Fruit fly (Drosophila melanogaster) whole organism, wandering third instar larva: ENCODE data around the gene CG16781.

ENCODE experiments used
- Abd-B ChIP-seq: fragments of >200 bp; optimal IDR thresholded peaks from 2 replicates; lab custom pipeline; 2017; ENCODE audit warnings: missing biosample characterization, missing genetic modification characterization
- CG32264 ChIP-seq: fragments of 200-800 bp; sonication (Bioruptor generic); optimal IDR thresholded peaks from 2 replicates; lab custom pipeline; 2016; ENCODE audit warnings: missing biosample characterization, missing genetic modification characterization
- CG9705 ChIP-seq: fragments of 200-800 bp; sonication (Bioruptor generic); optimal IDR thresholded peaks from 2 replicates; lab custom pipeline; 2018; ENCODE audit warnings: missing biosample characterization, mild to moderate bottlenecking, missing genetic modification characterization
- CrebA ChIP-seq: fragments of 200-800 bp; sonication (Bioruptor generic); optimal IDR thresholded peaks from 2 replicates; lab custom pipeline; 2016; ENCODE audit warnings: missing biosample characterization, mild to moderate bottlenecking, missing genetic modification characterization, borderline replicate concordance
- Dfd ChIP-seq: fragments of >200 bp; optimal IDR thresholded peaks from 2 replicates; lab custom pipeline; 2017; ENCODE audit warnings: missing biosample characterization, missing genetic modification characterization
- Dif ChIP-seq: fragments of 200-275, 200-300 bp; sonication (Bioruptor generic); optimal IDR thresholded peaks from 2 replicates; lab custom pipeline; 2018; ENCODE audit warnings: missing biosample characterization, missing genetic modification characterization; ENCODE audit not compliant: partially characterized antibody
- GATAd ChIP-seq: sonication (Bioruptor generic); optimal IDR thresholded peaks from 2 replicates; lab custom pipeline; 2016; ENCODE audit warnings: missing biosample characterization, missing genetic modification characterization
- HLH106 ChIP-seq: fragments of 200-800 bp; optimal IDR thresholded peaks from 3 replicates; lab custom pipeline; 2019; ENCODE audit warnings: missing biosample characterization, mild to moderate bottlenecking, missing genetic modification characterization, moderate library complexity
- Hnf4 ChIP-seq: fragments of 200-800 bp; sonication (Bioruptor generic); optimal IDR thresholded peaks from 2 replicates; lab custom pipeline; 2016; ENCODE audit warnings: missing biosample characterization, mild to moderate bottlenecking, missing genetic modification characterization
- Hr78 ChIP-seq: fragments of >200 bp; optimal IDR thresholded peaks from 2 replicates; lab custom pipeline; 2017; ENCODE audit warnings: missing biosample characterization, missing genetic modification characterization
- Hr83 ChIP-seq: fragments of 200-300 bp; sonication (Bioruptor generic); optimal IDR thresholded peaks from 2 replicates; lab custom pipeline; 2016; ENCODE audit warnings: missing biosample characterization, mild to moderate bottlenecking, missing genetic modification characterization, moderate library complexity; ENCODE audit not compliant: poor library complexity, severe bottlenecking
- Jra ChIP-seq: sonication (Bioruptor generic); optimal IDR thresholded peaks from 2 replicates; lab custom pipeline; 2016; ENCODE audit warnings: missing biosample characterization, missing genetic modification characterization
- Mio ChIP-seq: sonication (Bioruptor generic); optimal IDR thresholded peaks from 2 replicates; lab custom pipeline; 2016; ENCODE audit warnings: missing biosample characterization, missing genetic modification characterization
- Myc ChIP-seq: fragments of >200 bp; optimal IDR thresholded peaks from 2 replicates; lab custom pipeline; 2017
- N ChIP-seq: fragments of >200 bp; optimal IDR thresholded peaks from 2 replicates; lab custom pipeline; 2018; ENCODE audit warnings: missing biosample characterization, missing external identifiers, missing genetic modification characterization
- OdsH ChIP-seq: fragments of 200-800 bp; sonication (Bioruptor generic); optimal IDR thresholded peaks from 2 replicates; lab custom pipeline; 2016; ENCODE audit warnings: missing biosample characterization, mild to moderate bottlenecking, missing genetic modification characterization
- Rel ChIP-seq, 2 experiments: fragments of 200-800 bp; sonication (Bioruptor generic) in 1 of 2; optimal IDR thresholded peaks; 2 replicates in 1 of 2; 3 replicates in 1 of 2; lab custom pipeline; 2016 to 2019; ENCODE audit warnings: mild to moderate bottlenecking in 2 of 2, missing biosample characterization in 2 of 2, missing genetic modification characterization in 2 of 2, moderate library complexity in 1 of 2
- Sp1 ChIP-seq: fragments of 200-800 bp; sonication (Bioruptor generic); optimal IDR thresholded peaks from 3 replicates; lab custom pipeline; 2019; ENCODE audit warnings: missing biosample characterization, mild to moderate bottlenecking, missing genetic modification characterization, moderate library complexity
- Vsx2 ChIP-seq: fragments of 200-300, 225-300 bp; sonication (Bioruptor generic); optimal IDR thresholded peaks from 2 replicates; lab custom pipeline; 2018; ENCODE audit warnings: missing biosample characterization, missing genetic modification characterization; ENCODE audit not compliant: partially characterized antibody
- br ChIP-seq: fragments of 200-800 bp; sonication (Bioruptor generic); optimal IDR thresholded peaks from 2 replicates; lab custom pipeline; 2016; ENCODE audit warnings: missing biosample characterization, missing genetic modification characterization
- brk ChIP-seq: fragments of 200-800 bp; sonication (Bioruptor generic); optimal IDR thresholded peaks from 2 replicates; lab custom pipeline; 2016; ENCODE audit warnings: missing biosample characterization, mild to moderate bottlenecking, missing genetic modification characterization
- dl ChIP-seq, 2 experiments: fragments of 175-275, 200-275 bp in 1 of 2; fragments of 200-275 bp in 1 of 2; sonication (Bioruptor generic); optimal IDR thresholded peaks; lab custom pipeline; 2018; ENCODE audit warnings: mild to moderate bottlenecking in 2 of 2, missing biosample characterization in 2 of 2, missing genetic modification characterization in 2 of 2, moderate library complexity in 2 of 2; ENCODE audit not compliant: partially characterized antibody in 2 of 2, insufficient read depth in 1 of 2
- dmrt93B ChIP-seq: fragments of 200-800 bp; sonication (Bioruptor generic); optimal IDR thresholded peaks from 2 replicates; lab custom pipeline; 2018; ENCODE audit warnings: missing biosample characterization, mild to moderate bottlenecking, missing genetic modification characterization
- dsf ChIP-seq: sonication (Bioruptor generic); optimal IDR thresholded peaks from 2 replicates; lab custom pipeline; 2016; ENCODE audit warnings: missing biosample characterization, missing genetic modification characterization, borderline replicate concordance
- ey ChIP-seq: fragments of 200-800 bp; sonication (Bioruptor generic); optimal IDR thresholded peaks from 2 replicates; lab custom pipeline; 2016; ENCODE audit warnings: missing biosample characterization, missing genetic modification characterization
- foxo ChIP-seq, 2 experiments: fragments of 200-800 bp; sonication (Bioruptor generic); optimal IDR thresholded peaks; 2 replicates in 1 of 2; 3 replicates in 1 of 2; lab custom pipeline; 2016 to 2017; ENCODE audit warnings: missing biosample characterization in 2 of 2, missing genetic modification characterization in 2 of 2
- fru ChIP-seq: fragments of 200-800 bp; sonication (Bioruptor generic); optimal IDR thresholded peaks from 3 replicates; lab custom pipeline; 2016; ENCODE audit warnings: missing biosample characterization, mild to moderate bottlenecking, missing genetic modification characterization
- h ChIP-seq: fragments of 200-800 bp; sonication (Bioruptor generic); optimal IDR thresholded peaks from 3 replicates; lab custom pipeline; 2016; ENCODE audit warnings: missing biosample characterization, mild to moderate bottlenecking, missing genetic modification characterization
- jim ChIP-seq: fragments of 175-275, 200-325 bp; sonication (Bioruptor generic); optimal IDR thresholded peaks from 2 replicates; lab custom pipeline; 2016; ENCODE audit warnings: missing biosample characterization, mild to moderate bottlenecking, missing genetic modification characterization
- lola ChIP-seq: fragments of >200 bp; optimal IDR thresholded peaks from 2 replicates; lab custom pipeline; 2017; ENCODE audit warnings: missing biosample characterization, missing genetic modification characterization
- pan ChIP-seq: fragments of >200 bp; optimal IDR thresholded peaks from 2 replicates; lab custom pipeline; 2017
- psq ChIP-seq: fragments of 200-800 bp; sonication (Bioruptor generic); optimal IDR thresholded peaks from 3 replicates; lab custom pipeline; 2017; ENCODE audit warnings: missing biosample characterization, mild to moderate bottlenecking, missing genetic modification characterization, moderate library complexity
- rgr ChIP-seq: fragments of 200-800 bp; sonication (Bioruptor generic); optimal IDR thresholded peaks from 3 replicates; lab custom pipeline; 2016; ENCODE audit warnings: missing biosample characterization, mild to moderate bottlenecking, missing genetic modification characterization
- sage ChIP-seq: fragments of 200-800 bp; sonication (Bioruptor generic); optimal IDR thresholded peaks from 2 replicates; lab custom pipeline; 2016; ENCODE audit warnings: missing biosample characterization, mild to moderate bottlenecking, missing genetic modification characterization
- sv ChIP-seq: fragments of 200-800 bp; sonication (Bioruptor generic); optimal IDR thresholded peaks from 3 replicates; lab custom pipeline; 2016; ENCODE audit warnings: missing biosample characterization, missing genetic modification characterization
- tai ChIP-seq: sonication (Bioruptor generic); optimal IDR thresholded peaks from 2 replicates; lab custom pipeline; 2016; ENCODE audit warnings: missing biosample characterization, missing genetic modification characterization
- usp ChIP-seq: fragments of >200 bp; optimal IDR thresholded peaks from 2 replicates; lab custom pipeline; 2017; ENCODE audit warnings: missing biosample characterization, missing genetic modification characterization
- woc ChIP-seq: sonication (Bioruptor generic); optimal IDR thresholded peaks from 2 replicates; lab custom pipeline; 2016; ENCODE audit warnings: missing biosample characterization, mild to moderate bottlenecking, missing genetic modification characterization

Gene CG16781

DNA sequence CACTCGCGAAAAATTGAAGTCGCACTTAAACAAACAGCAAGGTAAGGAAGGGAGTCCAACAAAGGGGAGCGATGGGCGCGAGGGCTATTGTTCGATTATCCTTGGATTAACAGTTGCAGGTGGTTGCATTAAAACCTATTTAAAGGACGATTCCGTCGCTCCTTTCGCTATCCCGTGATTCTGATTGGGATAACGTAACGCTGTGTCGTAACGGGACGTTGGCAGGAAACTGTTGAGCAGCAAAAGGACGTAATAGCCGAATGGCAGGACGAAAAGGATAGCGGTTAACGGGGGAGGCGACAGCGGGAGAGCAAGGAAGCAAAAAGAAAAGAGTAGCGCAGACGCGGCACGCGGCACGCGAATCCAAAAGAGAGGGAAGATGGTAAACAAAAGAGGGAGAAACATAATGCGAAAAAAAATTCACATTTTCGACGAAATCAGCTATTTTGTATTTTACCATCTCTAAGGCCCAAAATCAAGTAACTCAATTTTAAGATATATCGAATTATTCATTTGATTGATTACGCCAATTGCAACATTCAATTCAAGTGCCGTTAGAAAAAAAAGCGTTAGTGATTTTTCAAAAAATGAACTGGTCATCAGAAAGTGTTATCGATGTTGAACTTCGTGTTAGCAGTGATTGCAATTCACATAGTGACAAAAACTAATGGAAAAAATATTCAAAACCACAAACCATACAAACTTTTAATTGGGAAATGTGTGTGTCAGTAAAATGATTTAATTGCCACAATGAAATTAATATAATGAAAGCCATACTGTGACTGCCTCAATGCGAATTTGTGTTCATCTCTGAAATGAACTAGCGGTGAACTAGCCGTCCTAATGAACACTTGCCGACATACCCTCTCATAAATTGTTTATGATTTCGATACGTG is 18.5 kb upstream of the CG16781 start, which contains the start of the genes CG10804 and CG10802:
Gene CG10804 (minus strand): TSS at position 204 of the 896 bp plus-strand sequence.
Gene CG10802 (plus strand): TSS at position 847 of the 896 bp plus-strand sequence.
- TF ChIP-seq rgr (GFP tag; lab: Kevin White, UChicago) (peak; percentile 83), Vsx2 (GFP tag; lab: Kevin White, UChicago) (no peak), lola (no peak), Hr78 (GFP tag; lab: Kevin White, UChicago) (no peak), CG9705 (GFP tag; lab: Kevin White, UChicago) (peak; percentile 27), pan (no peak), sage (no peak), tai (GFP tag; lab: Kevin White, UChicago) (peak; percentile 93), Rel (GFP tag; optimal IDR thresholded peaks at IDR 0.05; lab: Kevin White, UChicago) (no peak), Rel (tag; optimal IDR thresholded peaks at IDR 0.05; lab: Kevin White, UChicago) (no peak), woc (GFP tag; lab: Kevin White, UChicago) (peak; percentile 83), jim (GFP tag; lab: Kevin White, UChicago) (no peak), ey (GFP tag; lab: Kevin White, UChicago) (peak; percentile 81), CrebA (GFP tag; lab: Kevin White, UChicago) (no peak), brk (GFP tag; lab: Kevin White, UChicago) (peak; percentile 41), Sp1 (GFP tag; lab: Kevin White, UChicago) (peak; percentile 54), usp (GFP tag; lab: Kevin White, UChicago) (no peak), br (GFP tag; lab: Kevin White, UChicago) (no peak), Dif (no peak), CG32264 (GFP tag; lab: Kevin White, UChicago) (no peak), Dfd (no peak), dl (GFP tag; optimal IDR thresholded peaks at IDR 0.05; lab: Kevin White, UChicago; ENCODE audit: insufficient read depth in 1 of 2, partially characterized antibody in 2 of 2) (no peak), foxo (GFP tag; optimal IDR thresholded peaks at IDR 0.05; lab: Kevin White, UChicago) (peak in 1 of 2 experiments; percentile 85), fru (peak; percentile 71), dsf (GFP tag; lab: Kevin White, UChicago) (peak; percentile 71), Hnf4 (GFP tag; lab: Kevin White, UChicago) (peak; percentile 89), sv (GFP tag; lab: Kevin White, UChicago) (peak; percentile 78), h (peak; percentile 84), psq (GFP tag; lab: Kevin White, UChicago) (peak; percentile 59), N (no peak), Mio (GFP tag; lab: Kevin White, UChicago) (no peak), Abd-B (no peak), OdsH (GFP tag; lab: Kevin White, UChicago) (peak; percentile 59), Hr83 (GFP tag; lab: Kevin White, UChicago) (peak; percentile 48), Myc (lab: Kevin White, UChicago) (peak; percentile 43), Jra (GFP tag; lab: Kevin White, UChicago) (peak; percentile 82), GATAd (GFP tag; lab: Kevin White, UChicago) (peak; percentile 44), HLH106 (tag; lab: Kevin White, UChicago) (peak; percentile 79), dmrt93B (no peak)

DNA sequence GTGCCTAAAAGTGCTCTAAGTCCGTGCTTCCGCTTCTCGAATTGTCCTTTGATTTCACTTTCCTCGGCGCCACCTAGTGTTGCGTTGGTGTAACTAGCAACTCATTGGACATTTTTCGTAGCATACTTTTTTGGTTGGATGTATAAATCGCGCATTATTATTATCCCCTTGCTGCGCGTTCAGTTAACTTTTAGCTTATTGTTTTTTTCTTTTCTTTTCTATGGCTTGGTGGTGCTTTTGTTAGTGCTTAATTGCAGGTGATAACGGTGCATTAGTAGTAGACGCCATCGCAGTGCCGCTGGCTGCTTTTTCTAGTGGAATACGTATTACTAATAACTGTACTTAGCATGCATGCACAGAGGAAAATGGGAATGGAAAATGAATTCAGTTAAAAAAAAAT is 17.2 kb upstream of the CG16781 start:
- peak; percentile 60 for TF ChIP-seq Myc (lab: Kevin White, UChicago)
- no peak for TF ChIP-seq Mio (GFP tag; lab: Kevin White, UChicago)
